Fruit fly (Drosophila melanogaster) ovary, adult (tissue): ENCODE data around the gene CG10839.

ENCODE experiments used
- CG17801 ChIP-seq: fragments of 200-800 bp; optimal IDR thresholded peaks from 2 replicates; lab custom pipeline; 2019; ENCODE audit warnings: missing biosample characterization, mild to moderate bottlenecking, missing genetic modification characterization, moderate library complexity; ENCODE audit not compliant: partially characterized antibody

The CG10839 gene

dm6 chr2L:15979186-15979585, at the start of gene CG10839:
CG10839 (plus strand) TSS chr2L:15979486.
- no peak for TF ChIP-seq CG17801 (GFP tag; lab: Kevin White, UChicago)

DNA sequence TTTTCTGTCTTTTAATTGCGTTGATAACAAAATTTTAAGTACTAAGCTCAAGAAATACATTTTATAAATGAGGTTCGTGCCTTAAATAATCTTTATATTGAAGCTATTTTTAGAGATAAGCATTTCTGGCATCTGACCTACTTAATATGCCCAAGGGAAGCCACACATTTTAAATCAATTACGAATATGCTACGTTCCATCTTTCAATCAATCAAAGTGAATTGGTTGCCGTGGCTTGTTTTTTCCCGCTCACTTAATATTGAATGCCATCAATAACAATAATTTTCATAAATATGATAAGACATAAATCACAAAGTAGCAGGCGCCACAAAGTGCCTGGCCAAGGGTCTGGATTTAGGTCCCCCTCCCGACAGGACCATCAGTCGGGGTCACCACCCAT, 43.1 kb upstream of the CG10839 start:
- TF ChIP-seq CG17801 (GFP tag; lab: Kevin White, UChicago) = no peak

DNA sequence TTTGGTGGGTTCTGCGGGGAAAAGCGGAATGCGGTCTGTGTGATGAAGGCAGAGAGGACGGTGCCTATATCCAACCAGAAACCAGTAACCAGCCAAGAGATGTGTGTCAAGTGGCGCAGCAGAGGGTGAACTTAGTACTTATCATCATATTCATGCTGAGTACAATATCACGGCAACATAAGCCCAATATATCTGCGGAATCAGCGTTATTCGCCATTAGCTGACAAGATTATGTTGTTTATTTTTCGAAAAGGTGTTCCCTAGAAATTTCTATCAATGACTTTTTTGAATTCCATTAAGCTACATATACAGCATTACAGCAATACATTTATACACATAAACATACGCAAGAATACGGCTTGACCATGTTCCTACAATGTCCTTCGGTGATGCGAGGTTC, 38.1 kb upstream of the CG10839 start, which contains the start of gene CG12448:
Gene CG12448, plus strand, starts transcription at position 301 of the 400 bp plus-strand sequence.
- TF ChIP-seq CG17801 (GFP tag; lab: Kevin White, UChicago) = no peak

- TF ChIP-seq CG17801 (GFP tag; lab: Kevin White, UChicago) = no peak
Measured at dm6 chr2L:15949457-15949856, 29.8 kb upstream of the CG10839 start.

DNA sequence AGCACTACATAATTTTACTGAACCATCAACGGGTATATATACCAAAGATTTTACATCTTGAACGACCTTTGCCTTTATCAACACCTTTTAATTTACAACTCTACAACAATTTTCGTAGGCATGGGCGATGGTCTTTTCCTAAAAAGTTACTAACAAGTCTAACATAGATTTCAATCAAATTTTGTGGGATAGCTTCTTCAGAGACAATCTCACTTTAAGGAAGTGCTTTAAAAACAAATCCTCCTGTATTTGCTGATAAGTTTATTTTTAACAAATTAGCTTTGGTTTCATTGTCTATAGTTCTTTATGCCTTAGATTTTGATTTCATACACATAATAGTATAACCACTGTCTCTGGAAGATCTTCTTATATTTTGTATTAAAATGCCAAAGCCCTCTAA, 21.7 kb upstream of the CG10839 start, which contains the start of gene CG18063:
Gene CG18063, plus strand, starts transcription at position 301 of the 400 bp plus-strand sequence.
- TF ChIP-seq CG17801 (GFP tag; lab: Kevin White, UChicago) = no peak

- no peak for TF ChIP-seq CG17801 (GFP tag; lab: Kevin White, UChicago)
Measured at dm6 chr2L:15962335-15962734, 17.0 kb upstream of the CG10839 start, which contains the start of gene beat-Ib. beat-Ib (minus strand) TSS chr2L:15962435.

DNA sequence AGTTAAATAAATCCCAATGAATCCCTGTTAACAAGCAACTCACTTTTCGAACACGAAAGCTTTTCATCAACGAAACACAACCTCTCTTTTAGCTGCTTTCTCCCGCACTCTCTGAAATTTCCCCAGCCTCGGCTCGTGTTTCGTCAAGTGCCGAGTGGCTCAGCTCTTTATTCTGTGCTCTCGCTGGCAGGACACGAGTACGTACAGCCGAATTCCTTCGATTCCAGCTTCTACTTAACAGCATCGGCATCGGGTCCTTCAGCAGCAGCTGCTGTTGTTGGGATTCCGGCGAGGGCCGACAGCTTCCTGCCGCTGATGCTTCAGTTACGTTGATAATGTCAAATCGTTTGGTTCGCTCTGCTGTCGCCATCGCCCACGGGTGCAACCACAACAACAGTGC, 20.9 kb downstream of the CG10839 start, which contains the start of gene beat-Ic:
Gene beat-Ic, plus strand, starts transcription at position 93 of the 400 bp plus-strand sequence.
- no peak for TF ChIP-seq CG17801 (GFP tag; lab: Kevin White, UChicago)

- TF ChIP-seq CG17801 (GFP tag; lab: Kevin White, UChicago) = no peak
Measured at dm6 chr2L:16003541-16003940, 24.3 kb downstream of the CG10839 start, which contains the start of gene CG34167. CG34167 (minus strand) TSS chr2L:16003641.

DNA sequence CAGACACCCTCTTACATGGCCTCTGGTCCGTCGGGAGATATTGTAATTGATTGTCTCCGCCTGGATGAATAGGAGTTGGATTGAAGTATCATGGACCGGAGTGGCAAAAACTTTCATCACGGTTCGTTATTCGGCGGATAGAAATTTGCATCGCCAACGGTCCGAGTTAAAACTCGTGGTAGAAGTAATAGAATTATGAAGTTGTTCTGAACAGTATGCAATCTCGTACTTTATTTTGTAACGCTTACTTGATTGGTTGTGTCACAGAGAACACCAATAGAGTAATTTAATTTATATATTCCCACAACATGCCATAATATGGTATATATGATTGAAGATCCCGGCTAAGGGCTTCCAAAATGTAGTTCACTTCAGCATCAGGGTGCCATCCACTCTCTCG, 24.7 kb downstream of the CG10839 start, which contains the start of the genes CG13245 and CG43816:
Gene CG13245, plus strand, starts transcription at position 301 of the 400 bp plus-strand sequence.
Gene CG43816, plus strand, starts transcription at position 301 of the 400 bp plus-strand sequence.
- TF ChIP-seq CG17801 (GFP tag; lab: Kevin White, UChicago) = no peak

- TF ChIP-seq CG17801 (GFP tag; lab: Kevin White, UChicago) = no peak
Measured at dm6 chr2L:16006179-16006578, 26.9 kb downstream of the CG10839 start, which contains the start of gene CG31820. CG31820 (minus strand) TSS chr2L:16006279.

DNA sequence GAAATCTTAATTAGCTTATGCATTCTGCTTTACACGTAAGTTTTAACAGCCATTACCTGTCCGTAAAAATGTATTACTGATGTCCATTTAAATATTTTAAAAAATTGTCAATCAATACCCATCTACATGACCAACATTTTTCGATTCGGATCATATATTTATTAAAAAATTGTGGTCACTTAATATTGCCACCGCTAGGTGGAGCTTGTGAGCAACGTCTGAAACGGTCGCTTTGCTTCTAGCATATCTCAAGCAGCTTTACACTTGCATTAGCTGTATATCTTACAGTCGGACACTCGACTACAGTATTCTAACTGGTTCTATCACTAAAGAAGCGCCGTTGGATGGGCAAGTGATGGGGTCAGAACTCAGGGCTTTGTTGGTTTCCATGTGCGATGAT, 47.4 kb downstream of the CG10839 start:
- no peak for TF ChIP-seq CG17801 (GFP tag; lab: Kevin White, UChicago)
